Worm (Caenorhabditis elegans) whole organism, early embryonic: ENCODE measurements around the gene C36B7.1.

Experiments used
- B0310.2 ChIP-seq: sonication (generic microtip); optimal IDR thresholded peaks from 2 replicates; lab custom pipeline; 2016; ENCODE audit warnings: mild to moderate bottlenecking, missing genetic modification characterization, missing compliant biosample characterization
- F13C5.2 ChIP-seq: sonication (generic microtip); optimal IDR thresholded peaks from 2 replicates; lab custom pipeline; 2017; ENCODE audit warnings: mild to moderate bottlenecking, missing genetic modification characterization, inconsistent platforms, missing compliant biosample characterization
- aly-1 ChIP-seq: sonication (generic microtip); optimal IDR thresholded peaks from 2 replicates; lab custom pipeline; 2016; ENCODE audit warnings: missing genetic modification characterization, missing compliant biosample characterization
- ama-1 ChIP-seq: fragments of 150-350 bp; optimal IDR thresholded peaks from 2 replicates; lab custom pipeline; 2014
- ceh-13 ChIP-seq: fragments of 200-800 bp; sonication (Bioruptor generic); optimal IDR thresholded peaks from 2 replicates; lab custom pipeline; 2018; ENCODE audit warnings: mild to moderate bottlenecking, missing genetic modification characterization, missing compliant biosample characterization
- ceh-36 ChIP-seq: sonication (generic microtip); optimal IDR thresholded peaks from 2 replicates; lab custom pipeline; 2016; ENCODE audit warnings: missing genetic modification characterization, inconsistent platforms, missing compliant biosample characterization
- ets-7 ChIP-seq: sonication (generic microtip); optimal IDR thresholded peaks from 2 replicates; lab custom pipeline; 2016; ENCODE audit warnings: missing genotype, missing genetic modification characterization, missing compliant biosample characterization
- flt-1 ChIP-seq: fragments of 200-800 bp; sonication (Bioruptor generic); IDR thresholded peaks from 2 replicates; pipeline ENCODE4 v1.3.6; 2022; ENCODE audit warnings: missing genetic modification characterization, missing compliant biosample characterization
- hmbx-1 ChIP-seq: sonication (generic microtip); optimal IDR thresholded peaks from 2 replicates; lab custom pipeline; 2016; ENCODE audit warnings: mild to moderate bottlenecking, missing genetic modification characterization, missing compliant biosample characterization
- hmg-4 ChIP-seq: fragments of 200-800 bp; sonication (Bioruptor generic); optimal IDR thresholded peaks from 2 replicates; lab custom pipeline; 2018; ENCODE audit warnings: mild to moderate bottlenecking, missing genetic modification characterization, missing compliant biosample characterization
- hnd-1 ChIP-seq: sonication (generic microtip); optimal IDR thresholded peaks from 2 replicates; lab custom pipeline; 2016; ENCODE audit warnings: missing genetic modification characterization, missing compliant biosample characterization
- pes-1 ChIP-seq: fragments of 200-800 bp; sonication (Bioruptor generic); IDR thresholded peaks from 2 replicates; pipeline ENCODE4 v1.3.6; 2022; ENCODE audit warnings: missing genetic modification reagents, missing genetic modification characterization, missing compliant biosample characterization
- scrt-1 ChIP-seq: fragments of 200-800 bp; sonication (Bioruptor generic); IDR thresholded peaks from 2 replicates; pipeline ENCODE4 v1.3.6; 2022; ENCODE audit warnings: missing genetic modification characterization, missing compliant biosample characterization
- sea-1 ChIP-seq: fragments of 200-800 bp; sonication (Bioruptor generic); conservative IDR thresholded peaks from 2 replicates; pipeline ENCODE4 v1.3.6; 2022; ENCODE audit warnings: missing genetic modification characterization, missing compliant biosample characterization
- tbx-11 ChIP-seq: fragments of 200-800 bp; sonication (Bioruptor generic); IDR thresholded peaks from 2 replicates; pipeline ENCODE4 v1.3.6; 2022; ENCODE audit warnings: missing genetic modification characterization, missing compliant biosample characterization
- tbx-37 ChIP-seq: fragments of 200-800 bp; sonication (Bioruptor generic); conservative IDR thresholded peaks from 2 replicates; pipeline ENCODE4 v1.3.6; 2022; ENCODE audit warnings: missing genetic modification reagents, missing genetic modification characterization, missing compliant biosample characterization
- tra-4 ChIP-seq: sonication (generic microtip); optimal IDR thresholded peaks from 2 replicates; lab custom pipeline; 2017; ENCODE audit warnings: missing genetic modification characterization, missing compliant biosample characterization

The C36B7.1 gene

ce11 chrX:7155879-7156278, 43.2 kb downstream of the C36B7.1 start, which contains the start of gene C54D1.7:
C54D1.7 (minus strand) TSS chrX:7156035.
- TF ChIP-seq tra-4 (tag; lab: Kevin White, UChicago) (no peak), pes-1 (no peak), flt-1 (no peak), ceh-13 (GFP tag; lab: Kevin White, UChicago) (no peak), sea-1 (GFP tag; lab: Robert Waterston, UW) (no peak), tbx-11 (GFP tag; lab: Robert Waterston, UW) (no peak), ceh-36 (no peak), tbx-37 (no peak), ama-1 (lab: Kevin White, UChicago) (no peak), hmg-4 (GFP tag; lab: Kevin White, UChicago) (no peak), hnd-1 (no peak), hmbx-1 (tag; lab: Kevin White, UChicago) (no peak), aly-1 (tag; lab: Kevin White, UChicago) (no peak), ets-7 (tag; lab: Kevin White, UChicago) (no peak), scrt-1 (GFP tag; lab: Robert Waterston, UW) (no peak), B0310.2 (tag; lab: Kevin White, UChicago) (no peak), F13C5.2 (no peak)

- no peak for TF ChIP-seq hmg-4 (GFP tag; lab: Kevin White, UChicago)
- no peak for TF ChIP-seq ceh-13 (GFP tag; lab: Kevin White, UChicago)
- no peak for TF ChIP-seq ama-1 (lab: Kevin White, UChicago)
- no peak for TF ChIP-seq sea-1 (GFP tag; lab: Robert Waterston, UW)
- no peak for TF ChIP-seq tbx-37
- TF ChIP-seq pes-1, result no peak
- no peak for TF ChIP-seq hnd-1
- no peak for TF ChIP-seq scrt-1 (GFP tag; lab: Robert Waterston, UW)
Measured at ce11 chrX:7157483-7157882, 44.8 kb downstream of the C36B7.1 start.

- TF ChIP-seq ceh-36 (no peak), hmbx-1 (tag; lab: Kevin White, UChicago) (no peak), tbx-11 (GFP tag; lab: Robert Waterston, UW) (no peak), B0310.2 (tag; lab: Kevin White, UChicago) (no peak), tbx-37 (no peak), flt-1 (no peak), tra-4 (tag; lab: Kevin White, UChicago) (no peak), pes-1 (no peak), F13C5.2 (no peak), ets-7 (tag; lab: Kevin White, UChicago) (no peak), hmg-4 (GFP tag; lab: Kevin White, UChicago) (no peak), sea-1 (GFP tag; lab: Robert Waterston, UW) (no peak), hnd-1 (no peak), ceh-13 (GFP tag; lab: Kevin White, UChicago) (no peak), aly-1 (tag; lab: Kevin White, UChicago) (no peak), ama-1 (lab: Kevin White, UChicago) (no peak), scrt-1 (GFP tag; lab: Robert Waterston, UW) (no peak)
Measured at ce11 chrX:7158736-7159135, 46.0 kb downstream of the C36B7.1 start, which contains the start of gene pgp-10. pgp-10 (plus strand) TSS chrX:7159036.

- TF ChIP-seq tbx-11 (GFP tag; lab: Robert Waterston, UW), result no peak
- no peak for TF ChIP-seq hnd-1
- TF ChIP-seq tbx-37, result no peak
- TF ChIP-seq aly-1 (tag; lab: Kevin White, UChicago), result no peak
- TF ChIP-seq F13C5.2, result no peak
- no peak for TF ChIP-seq sea-1 (GFP tag; lab: Robert Waterston, UW)
- no peak for TF ChIP-seq ceh-36
- TF ChIP-seq B0310.2 (tag; lab: Kevin White, UChicago), result no peak
- TF ChIP-seq scrt-1 (GFP tag; lab: Robert Waterston, UW), result no peak
Measured at ce11 chrX:7162764-7163163, 50.1 kb downstream of the C36B7.1 start.
